Worm (Caenorhabditis elegans): ENCODE measurements around the gene acbp-7.

- TF ChIP-seq nhr-12 (tag; optimal IDR thresholded peaks at IDR 0.05) (no peak), lin-13 (GFP tag; optimal IDR thresholded peaks at IDR 0.05) (no peak), nhr-11 (tag; optimal IDR thresholded peaks at IDR 0.05) (no peak), ama-1 (optimal IDR thresholded peaks at IDR 0.05) (no peak), blmp-1 (tag; optimal IDR thresholded peaks at IDR 0.05; ENCODE audit: insufficient read depth) (no peak), fos-1 (tag; optimal IDR thresholded peaks at IDR 0.05) (no peak), nhr-6 (tag; optimal IDR thresholded peaks at IDR 0.05) (no peak), elt-3 (tag; optimal IDR thresholded peaks at IDR 0.05) (no peak), ztf-11 (tag; optimal IDR thresholded peaks at IDR 0.05) (no peak)
These were observed 6.8 kb downstream of the acbp-7 start, which contains the start of the genes clec-157 and fkh-5 for ce11 chrIII:4844327-4844726.

Measured in whole organism, L2 larva.